Worm (Caenorhabditis elegans): ENCODE data around the gene ttr-34.

Gene ttr-34

DNA sequence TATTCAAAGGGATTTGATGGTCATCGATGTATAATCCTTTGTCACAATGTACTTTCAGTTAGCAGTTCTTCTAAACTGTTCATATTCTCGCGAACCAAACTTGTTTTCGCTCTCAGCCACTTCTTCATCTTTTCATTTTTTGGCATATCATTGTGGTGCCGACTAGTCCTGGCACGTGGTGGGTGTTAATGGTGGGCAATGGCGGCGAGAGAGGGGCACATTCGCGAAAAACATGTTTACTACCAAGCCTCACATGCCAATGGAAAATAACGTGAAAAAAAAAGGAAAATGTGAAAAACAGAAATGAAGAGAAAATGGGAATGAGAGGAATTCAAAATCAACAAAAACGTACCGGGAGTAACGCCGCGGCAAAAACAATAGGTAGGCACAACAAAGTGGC, 7.5 kb downstream of the ttr-34 start (continued):
- TF ChIP-seq nhr-76 (tag; optimal IDR thresholded peaks at IDR 0.05) = no peak
- TF ChIP-seq nhr-90 (tag; optimal IDR thresholded peaks at IDR 0.05; ENCODE audit: poor library complexity) = peak; percentile 35

DNA sequence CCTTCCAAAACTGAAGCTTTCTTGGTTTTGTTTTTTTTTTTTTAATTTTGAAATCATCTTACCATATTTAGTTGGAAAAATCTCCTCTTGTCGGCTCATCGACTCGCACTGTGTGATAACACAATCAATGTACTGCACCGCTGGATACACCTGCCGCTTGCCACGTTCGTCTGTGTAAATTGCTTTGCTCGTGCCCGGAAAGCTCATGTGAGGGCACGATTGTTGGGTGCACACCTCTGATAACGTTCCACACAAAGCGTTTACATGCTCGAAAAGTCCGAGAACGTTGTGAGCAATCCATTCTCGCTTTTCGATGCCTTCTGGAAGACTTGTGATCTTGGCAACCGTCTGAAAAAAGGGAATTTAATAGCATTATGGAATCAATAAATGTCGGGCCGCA, 14.9 kb downstream of the ttr-34 start:
- TF ChIP-seq ama-1 (optimal IDR thresholded peaks at IDR 0.05) (no peak), ceh-63 (GFP tag; optimal IDR thresholded peaks at IDR 0.05) (peak; percentile 14), elt-2 (tag; optimal IDR thresholded peaks at IDR 0.05) (peak; percentile 56), unc-98 (GFP tag; IDR thresholded peaks at IDR 0.05) (no peak)

DNA sequence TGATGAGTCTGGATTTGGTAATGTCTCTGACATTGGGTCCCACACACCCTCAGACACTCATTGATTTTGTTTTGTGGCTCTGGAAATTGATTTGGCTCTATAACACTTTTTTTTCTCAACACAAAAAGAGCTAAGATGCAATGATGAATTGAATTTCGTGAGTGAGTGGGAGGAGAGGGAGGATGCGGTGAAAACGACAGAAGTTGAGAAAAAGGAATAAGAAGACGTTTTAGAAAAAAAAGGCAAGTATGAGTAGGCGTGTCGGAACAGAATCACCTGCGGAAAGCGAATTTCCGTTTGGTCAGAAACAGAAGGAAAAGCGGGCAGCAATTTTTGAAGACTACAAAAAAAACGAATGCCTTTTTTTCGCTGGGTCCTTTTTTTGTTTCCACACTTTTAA, 16.1 kb downstream of the ttr-34 start:
- TF ChIP-seq lin-14 (GFP tag; optimal IDR thresholded peaks at IDR 0.05) = peak; percentile 6
- TF ChIP-seq ceh-88 (GFP tag; IDR thresholded peaks at IDR 0.05) = no peak
- TF ChIP-seq efl-1 (optimal IDR thresholded peaks at IDR 0.05) = no peak
- TF ChIP-seq efl-1 (GFP tag; optimal IDR thresholded peaks at IDR 0.05 in 1 of 2) = peak in 1 of 2 experiments; percentile 13
- peak; percentile 82 for TF ChIP-seq fkh-10 (GFP tag; optimal IDR thresholded peaks at IDR 0.05)
- no peak for TF ChIP-seq tbx-2 (tag; optimal IDR thresholded peaks at IDR 0.05)
- TF ChIP-seq ceh-8 (GFP tag; optimal IDR thresholded peaks at IDR 0.05) = no peak

DNA sequence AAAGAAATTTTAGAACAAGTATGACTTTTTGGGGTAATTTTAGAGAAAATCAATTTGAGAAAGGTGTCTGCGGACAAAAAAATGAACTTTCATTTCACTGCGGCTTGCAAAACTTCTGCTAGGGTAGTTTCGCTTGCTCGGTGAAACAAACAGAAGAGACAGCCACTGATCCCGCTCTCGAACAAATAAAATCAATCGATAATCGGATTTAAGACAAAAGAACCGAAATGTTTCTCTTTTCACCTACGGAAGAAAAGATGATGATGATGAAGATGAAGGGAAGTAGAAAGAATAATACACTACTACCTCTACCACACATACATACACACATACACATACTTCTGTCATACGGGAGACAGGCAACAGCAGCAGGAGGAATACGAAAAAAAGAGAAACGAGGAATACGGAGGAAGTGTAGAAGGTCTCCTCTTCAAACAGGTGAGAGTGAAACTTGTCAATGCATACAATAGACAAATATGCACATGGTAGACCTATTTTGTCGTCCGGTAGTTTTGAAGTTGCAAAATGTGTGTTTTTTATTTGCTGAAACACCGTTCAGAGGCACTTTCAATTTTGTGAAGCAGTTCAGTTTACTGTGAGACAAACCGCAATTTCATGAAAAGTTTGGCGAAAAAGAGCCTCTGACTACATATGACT, 17.6 kb downstream of the ttr-34 start:
- TF ChIP-seq lin-35 (GFP tag; optimal IDR thresholded peaks at IDR 0.05) = peak in 1 of 2 experiments; percentile 35
- peak; percentile 18 for TF ChIP-seq lin-14 (GFP tag; optimal IDR thresholded peaks at IDR 0.05)
- TF ChIP-seq fkh-10 (GFP tag; optimal IDR thresholded peaks at IDR 0.05) = no peak
- TF ChIP-seq nhr-85 (tag) = peak; percentile 43
- no peak for TF ChIP-seq hlh-17 (GFP tag; optimal IDR thresholded peaks at IDR 0.05; ENCODE audit: borderline replicate concordance)
- peak; percentile 81 for TF ChIP-seq blmp-1 (tag; optimal IDR thresholded peaks at IDR 0.05)
- TF ChIP-seq lsy-2 (tag; optimal IDR thresholded peaks at IDR 0.05) = no peak
- TF ChIP-seq elt-2 (tag; optimal IDR thresholded peaks at IDR 0.05) = no peak
- TF ChIP-seq aha-1 (tag; optimal IDR thresholded peaks at IDR 0.05) = no peak

DNA sequence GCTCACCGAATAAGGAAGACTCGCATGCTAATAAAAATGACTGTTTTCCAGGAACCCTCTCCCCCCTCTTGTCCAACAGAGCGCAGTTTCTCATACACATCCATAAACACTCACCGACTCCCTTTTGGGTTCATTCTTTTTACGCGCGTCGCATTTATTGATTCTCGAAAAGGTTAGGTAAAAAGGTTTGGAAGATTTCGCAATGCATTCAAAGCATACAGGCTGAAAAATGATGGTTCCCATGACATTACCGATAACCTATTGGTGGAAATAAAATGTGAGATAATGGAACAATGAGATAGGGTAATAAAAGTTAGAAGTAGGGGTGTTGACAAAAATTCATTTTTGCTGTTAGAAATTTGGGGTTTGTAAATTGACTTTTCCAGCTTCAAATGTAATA, 18.9 kb downstream of the ttr-34 start:
- TF ChIP-seq lin-14 (GFP tag; optimal IDR thresholded peaks at IDR 0.05) (peak; percentile 11), unc-30 (tag; optimal IDR thresholded peaks at IDR 0.05) (no peak)

DNA sequence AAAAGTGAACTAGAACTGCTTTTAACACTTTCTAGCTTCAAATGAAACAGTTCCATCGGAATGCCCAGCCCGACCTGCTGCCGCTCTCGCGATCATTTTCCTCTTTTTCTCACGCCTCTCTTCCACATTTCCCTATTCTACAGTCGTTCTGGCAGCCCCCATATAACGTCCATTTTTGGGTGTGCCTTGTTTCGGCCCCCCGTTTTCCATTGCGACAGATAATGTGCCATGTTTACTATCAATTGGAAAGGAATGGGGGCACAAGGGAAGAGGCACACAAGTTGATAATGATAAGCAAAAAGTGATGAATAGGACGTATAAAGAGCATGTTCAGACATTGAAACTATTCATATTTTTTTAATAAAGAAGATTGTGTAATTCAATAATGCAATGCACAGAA, 19.4 kb downstream of the ttr-34 start:
- TF ChIP-seq ceh-63 (GFP tag; optimal IDR thresholded peaks at IDR 0.05) = no peak
- no peak for TF ChIP-seq unc-30 (tag; optimal IDR thresholded peaks at IDR 0.05)
- TF ChIP-seq elt-3 (tag; optimal IDR thresholded peaks at IDR 0.05) = peak in 1 of 6 experiments; percentile 1
- TF ChIP-seq nhr-11 (tag; optimal IDR thresholded peaks at IDR 0.05) = no peak
- no peak for TF ChIP-seq dsc-1 (tag; optimal IDR thresholded peaks at IDR 0.05)
- TF ChIP-seq ama-1 (optimal IDR thresholded peaks at IDR 0.05) = no peak
- TF ChIP-seq nhr-71 (tag; optimal IDR thresholded peaks at IDR 0.05) = peak; percentile 19
- TF ChIP-seq lin-35 (GFP tag; optimal IDR thresholded peaks at IDR 0.05) = peak in 1 of 2 experiments; percentile 53
- peak; percentile 60 for TF ChIP-seq nhr-85 (tag)
- peak in 1 of 2 experiments; percentile 4 for TF ChIP-seq ztf-11 (tag; optimal IDR thresholded peaks at IDR 0.05)
- no peak for TF ChIP-seq mep-1 (tag; optimal IDR thresholded peaks at IDR 0.05)
- TF ChIP-seq irx-1 (tag; optimal IDR thresholded peaks at IDR 0.05) = no peak
- no peak for TF ChIP-seq mab-9 (GFP tag; IDR thresholded peaks at IDR 0.05)
- TF ChIP-seq nhr-12 (tag; optimal IDR thresholded peaks at IDR 0.05) = no peak
- no peak for TF ChIP-seq fos-1 (tag; optimal IDR thresholded peaks at IDR 0.05)
- peak; percentile 44 for TF ChIP-seq nhr-20 (tag; optimal IDR thresholded peaks at IDR 0.05)
- no peak for TF ChIP-seq nhr-28 (tag; optimal IDR thresholded peaks at IDR 0.05)
- TF ChIP-seq unc-62 (GFP tag; optimal IDR thresholded peaks at IDR 0.05) = no peak
- no peak for TF ChIP-seq tbx-2 (tag; optimal IDR thresholded peaks at IDR 0.05)
- TF ChIP-seq nhr-90 (tag; optimal IDR thresholded peaks at IDR 0.05; ENCODE audit: poor library complexity) = peak; percentile 30
- TF ChIP-seq pqm-1 (tag; optimal IDR thresholded peaks at IDR 0.05) = no peak
- no peak for TF ChIP-seq sptf-1 (tag; optimal IDR thresholded peaks at IDR 0.05)
- TF ChIP-seq fkh-4 (tag; optimal IDR thresholded peaks at IDR 0.05; ENCODE audit: borderline replicate concordance) = no peak
- TF ChIP-seq lin-14 (GFP tag; optimal IDR thresholded peaks at IDR 0.05) = peak; percentile 55
- TF ChIP-seq C16A3.4 (tag; optimal IDR thresholded peaks at IDR 0.05) = no peak
- TF ChIP-seq elt-2 (tag; optimal IDR thresholded peaks at IDR 0.05) = peak; percentile 94
- TF ChIP-seq skn-1 (tag; optimal IDR thresholded peaks at IDR 0.05) = no peak
- peak; percentile 2 for TF ChIP-seq snu-23 (GFP tag; optimal IDR thresholded peaks at IDR 0.05)
- no peak for TF ChIP-seq pax-3 (tag; optimal IDR thresholded peaks at IDR 0.05)
